Worm (Caenorhabditis elegans): Measurements from ENCODE around the gene wht-8.

The wht-8 gene

ce11 chrIII:11255072-11255471, 36.5 kb downstream of the wht-8 start:
- no peak for TF ChIP-seq fkh-4 (tag; optimal IDR thresholded peaks at IDR 0.05; ENCODE audit: borderline replicate concordance)
- peak; percentile 3 for TF ChIP-seq nhr-90 (tag; optimal IDR thresholded peaks at IDR 0.05; ENCODE audit: poor library complexity)
- TF ChIP-seq nhr-19 (GFP tag; conservative IDR thresholded peaks at IDR 0.05): peak; percentile 23
- peak; percentile 80 for TF ChIP-seq blmp-1 (tag; optimal IDR thresholded peaks at IDR 0.05)
- TF ChIP-seq nhr-20 (tag; optimal IDR thresholded peaks at IDR 0.05): peak; percentile 73
- peak; percentile 56 for TF ChIP-seq nhr-71 (tag; optimal IDR thresholded peaks at IDR 0.05)
- peak in 1 of 2 experiments; percentile 35 for TF ChIP-seq lin-35 (GFP tag; optimal IDR thresholded peaks at IDR 0.05)
- TF ChIP-seq swsn-7 (tag; optimal IDR thresholded peaks at IDR 0.05): no peak
- TF ChIP-seq tbx-2 (tag; optimal IDR thresholded peaks at IDR 0.05): peak; percentile 24
- no peak for TF ChIP-seq pax-3 (tag; optimal IDR thresholded peaks at IDR 0.05)
- peak; percentile 52; the same call in 1 of the 2 replicates for TF ChIP-seq grh-1 (GFP tag; IDR thresholded peaks at IDR 0.05)
- no peak for TF ChIP-seq efl-1 (optimal IDR thresholded peaks at IDR 0.05)
- TF ChIP-seq efl-1 (GFP tag; optimal IDR thresholded peaks at IDR 0.05 in 1 of 2): peak in 1 of 2 experiments; percentile 89
- TF ChIP-seq elt-3 (tag; optimal IDR thresholded peaks at IDR 0.05): peak in 3 of 6 experiments; percentile 6 to 51 (median 50)
- TF ChIP-seq lin-14 (GFP tag; optimal IDR thresholded peaks at IDR 0.05): peak; percentile 71
- no peak for TF ChIP-seq skn-1 (tag; optimal IDR thresholded peaks at IDR 0.05)
- TF ChIP-seq dpl-1 (GFP tag; optimal IDR thresholded peaks at IDR 0.05): no peak
- peak; percentile 34 for TF ChIP-seq snu-23 (GFP tag; optimal IDR thresholded peaks at IDR 0.05)
- peak; percentile 18 to 38 for TF ChIP-seq lsy-2 (tag; optimal IDR thresholded peaks at IDR 0.05)
- peak; percentile 97 for TF ChIP-seq nhr-85 (tag)

- TF ChIP-seq pag-3 (tag; optimal IDR thresholded peaks at IDR 0.05; ENCODE audit: borderline replicate concordance, insufficient read depth) (peak; percentile 45), nhr-11 (tag; optimal IDR thresholded peaks at IDR 0.05) (no peak), ceh-82 (tag; optimal IDR thresholded peaks at IDR 0.05) (no peak), xbp-1 (tag; optimal IDR thresholded peaks at IDR 0.05) (no peak), irx-1 (tag; optimal IDR thresholded peaks at IDR 0.05) (no peak), mdl-1 (tag; optimal IDR thresholded peaks at IDR 0.05) (no peak), ceh-88 (GFP tag; IDR thresholded peaks at IDR 0.05) (no peak), mef-2 (tag; optimal IDR thresholded peaks at IDR 0.05) (no peak), hpl-2 (GFP tag; optimal IDR thresholded peaks at IDR 0.05) (no peak), hlh-17 (GFP tag; optimal IDR thresholded peaks at IDR 0.05; ENCODE audit: borderline replicate concordance) (no peak), elt-3 (tag; optimal IDR thresholded peaks at IDR 0.05) (peak in 2 of 6 experiments; percentile 30 to 41), lin-35 (GFP tag; optimal IDR thresholded peaks at IDR 0.05) (no peak), lir-3 (tag; optimal IDR thresholded peaks at IDR 0.05; ENCODE audit: poor library complexity) (no peak), nhr-71 (tag; optimal IDR thresholded peaks at IDR 0.05) (peak; percentile 14), nhr-84 (tag; optimal IDR thresholded peaks at IDR 0.05) (no peak), nhr-90 (tag; optimal IDR thresholded peaks at IDR 0.05; ENCODE audit: poor library complexity) (no peak), lin-15B (tag; optimal IDR thresholded peaks at IDR 0.05) (no peak), C04F5.9 (tag; optimal IDR thresholded peaks at IDR 0.05) (no peak), Y116A8C.19 (tag; optimal IDR thresholded peaks at IDR 0.05; ENCODE audit: borderline replicate concordance) (no peak), nhr-20 (tag; optimal IDR thresholded peaks at IDR 0.05) (peak; percentile 85), alr-1 (tag; optimal IDR thresholded peaks at IDR 0.05; ENCODE audit: borderline replicate concordance) (no peak), sptf-1 (tag; optimal IDR thresholded peaks at IDR 0.05) (no peak), ama-1 (optimal IDR thresholded peaks at IDR 0.05) (no peak), nhr-85 (tag) (peak; percentile 95), pax-3 (tag; optimal IDR thresholded peaks at IDR 0.05) (no peak), ztf-4 (tag; optimal IDR thresholded peaks at IDR 0.05) (no peak), aly-2 (tag; optimal IDR thresholded peaks at IDR 0.05) (no peak), unc-98 (GFP tag; IDR thresholded peaks at IDR 0.05) (no peak), F16B12.6 (tag; optimal IDR thresholded peaks at IDR 0.05) (no peak), mep-1 (tag; optimal IDR thresholded peaks at IDR 0.05) (peak; percentile 45), snpc-4 (tag; optimal IDR thresholded peaks at IDR 0.05) (no peak), ceh-8 (GFP tag; optimal IDR thresholded peaks at IDR 0.05) (no peak), nhr-28 (tag; optimal IDR thresholded peaks at IDR 0.05) (no peak), nhr-12 (tag; optimal IDR thresholded peaks at IDR 0.05) (no peak), egl-27 (tag; optimal IDR thresholded peaks at IDR 0.05) (no peak), snu-23 (GFP tag; optimal IDR thresholded peaks at IDR 0.05) (peak; percentile 61), lin-14 (GFP tag; optimal IDR thresholded peaks at IDR 0.05) (peak; percentile 71), nhr-19 (GFP tag; conservative IDR thresholded peaks at IDR 0.05) (no peak), fkh-8 (tag; optimal IDR thresholded peaks at IDR 0.05) (no peak), dpl-1 (GFP tag; optimal IDR thresholded peaks at IDR 0.05) (no peak), nhr-47 (tag; optimal IDR thresholded peaks at IDR 0.05) (no peak)
These were observed 43.5 kb downstream of the wht-8 start for ce11 chrIII:11262089-11262488.
